Worm (Caenorhabditis elegans): ENCODE results near the gene F09F9.2.

F09F9.2 gene

ce11 chrX:4111416-4111815, at the start of gene F09F9.2:
Gene F09F9.2, minus strand, starts transcription at chrX:4111440.
- TF ChIP-seq sdz-12 (GFP tag; optimal IDR thresholded peaks at IDR 0.05) (no peak), ztf-7 (tag; optimal IDR thresholded peaks at IDR 0.05) (no peak), spr-1 (tag; optimal IDR thresholded peaks at IDR 0.05) (no peak), mxl-3 (GFP tag; optimal IDR thresholded peaks at IDR 0.05) (peak; percentile 37), hlh-11 (tag; optimal IDR thresholded peaks at IDR 0.05) (peak; percentile 33), madf-5 (GFP tag; IDR thresholded peaks at IDR 0.05) (no peak), pqm-1 (tag; optimal IDR thresholded peaks at IDR 0.05) (no peak)

ce11 chrX:4159929-4160328, 48.7 kb upstream of the F09F9.2 start:
- TF ChIP-seq pqm-1 (tag; optimal IDR thresholded peaks at IDR 0.05): no peak
- TF ChIP-seq snpc-1.2 (GFP tag; IDR thresholded peaks at IDR 0.05): no peak
- no peak for TF ChIP-seq aly-2 (tag; optimal IDR thresholded peaks at IDR 0.05)
- TF ChIP-seq nhr-28 (tag; optimal IDR thresholded peaks at IDR 0.05): no peak
- TF ChIP-seq ZK546.5 (tag; optimal IDR thresholded peaks at IDR 0.05): no peak
- no peak for TF ChIP-seq attf-4 (tag; optimal IDR thresholded peaks at IDR 0.05)
- TF ChIP-seq unc-62 (GFP tag; optimal IDR thresholded peaks at IDR 0.05 in 1 of 2): peak in 1 of 2 experiments; percentile 99
- no peak for TF ChIP-seq unc-62 (tag; optimal IDR thresholded peaks at IDR 0.05)

DNA sequence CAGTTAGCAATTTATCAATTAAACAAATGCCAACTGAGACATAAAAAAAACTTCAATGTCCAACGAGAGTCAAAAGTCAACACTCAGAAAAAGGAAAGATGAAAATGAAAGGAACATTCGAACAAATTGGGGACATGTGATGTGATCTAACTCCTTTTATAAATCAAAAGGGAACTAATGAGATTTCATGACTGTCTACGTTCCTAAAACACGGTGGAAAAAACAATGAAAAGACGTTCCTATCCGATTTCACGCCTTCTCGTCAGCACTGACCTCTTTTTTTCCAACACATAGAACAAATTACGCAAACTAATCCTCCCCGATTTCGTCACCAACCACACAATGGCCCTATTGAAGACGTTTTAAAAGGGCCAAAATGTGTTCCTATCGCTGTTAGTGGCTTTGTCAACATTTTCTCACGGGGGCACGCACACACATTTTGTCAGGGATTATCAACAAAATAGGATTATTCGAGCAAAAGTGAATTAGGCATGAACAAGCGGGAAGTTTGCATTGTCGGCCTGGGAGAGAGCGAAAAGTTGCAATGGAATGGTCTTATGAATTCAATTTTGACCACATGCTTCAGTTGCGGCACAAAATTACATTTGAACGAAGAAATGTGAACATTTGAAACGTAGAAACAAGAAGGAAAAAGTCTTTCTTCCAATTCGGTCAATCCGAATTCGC, 48.1 kb upstream of the F09F9.2 start:
- TF ChIP-seq nhr-28 (tag; optimal IDR thresholded peaks at IDR 0.05) (no peak), hlh-30 (tag; optimal IDR thresholded peaks at IDR 0.05; ENCODE audit: insufficient read depth) (no peak), mes-2 (tag; optimal IDR thresholded peaks at IDR 0.05; ENCODE audit: poor library complexity, severe bottlenecking) (no peak), aha-1 (tag) (peak; percentile 28), lin-29 (GFP tag; IDR thresholded peaks at IDR 0.05) (no peak), nhr-111 (GFP tag; optimal IDR thresholded peaks at IDR 0.05) (no peak), nhr-6 (tag; optimal IDR thresholded peaks at IDR 0.05) (no peak), mxl-3 (GFP tag; optimal IDR thresholded peaks at IDR 0.05) (no peak), egl-27 (tag; optimal IDR thresholded peaks at IDR 0.05) (no peak), unc-39 (tag; optimal IDR thresholded peaks at IDR 0.05) (no peak), dmd-6 (GFP tag; IDR thresholded peaks at IDR 0.05) (no peak), lir-3 (tag; optimal IDR thresholded peaks at IDR 0.05) (no peak), lin-15B (tag; optimal IDR thresholded peaks at IDR 0.05) (no peak), ztf-7 (tag; optimal IDR thresholded peaks at IDR 0.05) (no peak), ces-1 (GFP tag; optimal IDR thresholded peaks at IDR 0.05) (peak; percentile 56), hmg-1.1 (GFP tag; IDR thresholded peaks at IDR 0.05) (no peak), egl-43 (GFP tag; IDR thresholded peaks at IDR 0.05) (no peak), nhr-48 (tag; optimal IDR thresholded peaks at IDR 0.05) (no peak), zip-2 (tag; optimal IDR thresholded peaks at IDR 0.05) (no peak), unc-62 (GFP tag; optimal IDR thresholded peaks at IDR 0.05 in 1 of 2) (peak in 1 of 2 experiments; percentile 20), unc-62 (tag; optimal IDR thresholded peaks at IDR 0.05) (no peak)

ce11 chrX:4157896-4158295, 46.7 kb upstream of the F09F9.2 start:
- TF ChIP-seq nhr-11 (tag; optimal IDR thresholded peaks at IDR 0.05): peak; percentile 3
- TF ChIP-seq dmd-6 (GFP tag; IDR thresholded peaks at IDR 0.05): 0 out of 2 replicates have a peak, but pooled peaks have one; percentile 9
- no peak for TF ChIP-seq nhr-28 (tag; optimal IDR thresholded peaks at IDR 0.05)
- no peak for TF ChIP-seq mep-1 (tag; optimal IDR thresholded peaks at IDR 0.05)
- no peak for TF ChIP-seq nhr-25 (tag; optimal IDR thresholded peaks at IDR 0.05; ENCODE audit: borderline replicate concordance, insufficient read depth)
- TF ChIP-seq vab-7 (GFP tag; IDR thresholded peaks at IDR 0.05): no peak
- peak; percentile 43 for TF ChIP-seq hlh-11 (tag; optimal IDR thresholded peaks at IDR 0.05)
- no peak for TF ChIP-seq nhr-77 (tag; optimal IDR thresholded peaks at IDR 0.05)
- TF ChIP-seq hlh-30 (tag; optimal IDR thresholded peaks at IDR 0.05; ENCODE audit: insufficient read depth): peak; percentile 62
- TF ChIP-seq mdl-1 (tag; optimal IDR thresholded peaks at IDR 0.05): peak in 1 of 2 experiments; percentile 41
- peak; percentile 36; the same call in 1 of the 2 replicates for TF ChIP-seq hmg-1.1 (GFP tag; IDR thresholded peaks at IDR 0.05)
- no peak for TF ChIP-seq gei-8 (GFP tag; optimal IDR thresholded peaks at IDR 0.05)
- peak; percentile 33 for TF ChIP-seq mes-2 (tag; optimal IDR thresholded peaks at IDR 0.05; ENCODE audit: poor library complexity, severe bottlenecking)
- TF ChIP-seq aha-1 (tag): peak; percentile 48
- no peak for TF ChIP-seq aly-2 (tag; optimal IDR thresholded peaks at IDR 0.05)
- peak in 1 of 2 experiments; percentile 27 for TF ChIP-seq unc-62 (GFP tag; optimal IDR thresholded peaks at IDR 0.05 in 1 of 2)
- TF ChIP-seq unc-62 (tag; optimal IDR thresholded peaks at IDR 0.05): no peak
- TF ChIP-seq lsy-2 (tag; optimal IDR thresholded peaks at IDR 0.05): no peak
- no peak for TF ChIP-seq madf-5 (GFP tag; IDR thresholded peaks at IDR 0.05)
- no peak for TF ChIP-seq mxl-3 (GFP tag; optimal IDR thresholded peaks at IDR 0.05)

All from whole organism, L4 larva.